Fruit fly (Drosophila melanogaster) whole organism, embryonic: ENCODE measurements around the gene Upf2.

Source experiments
- B-H2 ChIP-seq: fragments of 200-800 bp; sonication (Bioruptor generic); optimal IDR thresholded peaks from 2 replicates; lab custom pipeline; 2018; ENCODE audit warnings: missing biosample characterization, mild to moderate bottlenecking, missing genetic modification characterization
- CG10267 ChIP-seq: fragments of 200-800 bp; sonication (Bioruptor generic); optimal IDR thresholded peaks from 2 replicates; lab custom pipeline; 2018; ENCODE audit warnings: missing biosample characterization, mild to moderate bottlenecking, missing genetic modification characterization, moderate library complexity
- CG10565 ChIP-seq: fragments of 200-800 bp; sonication (Bioruptor generic); optimal IDR thresholded peaks from 3 replicates; lab custom pipeline; 2016; ENCODE audit warnings: missing biosample characterization, mild to moderate bottlenecking, missing genetic modification characterization
- CG12236 ChIP-seq: fragments of 200-800 bp; sonication (Bioruptor generic); optimal IDR thresholded peaks from 2 replicates; lab custom pipeline; 2016; ENCODE audit warnings: missing biosample characterization, missing genetic modification characterization
- CG14667 ChIP-seq: fragments of 200-800 bp; sonication (Bioruptor generic); IDR thresholded peaks from 2 replicates; pipeline ENCODE4 v1.3.6; 2022; ENCODE audit warnings: missing biosample characterization, missing genetic modification characterization
- CG15269 ChIP-seq: fragments of 200-800 bp; sonication (Bioruptor generic); optimal IDR thresholded peaks from 2 replicates; lab custom pipeline; 2018; ENCODE audit warnings: missing biosample characterization, mild to moderate bottlenecking, missing genetic modification characterization, moderate library complexity
- CG17186 ChIP-seq: fragments of 200-800 bp; sonication (Bioruptor generic); optimal IDR thresholded peaks from 3 replicates; lab custom pipeline; 2017; ENCODE audit warnings: missing biosample characterization, missing genetic modification reagents, missing genetic modification characterization
- CG17361 ChIP-seq: fragments of 200-800 bp; sonication (Bioruptor generic); IDR thresholded peaks from 3 replicates; pipeline ENCODE4 v1.3.6; 2022; ENCODE audit warnings: missing biosample characterization, missing genetic modification characterization
- CG18262 ChIP-seq: fragments of 200-800 bp; optimal IDR thresholded peaks from 3 replicates; lab custom pipeline; 2019; ENCODE audit warnings: missing biosample characterization, mild to moderate bottlenecking, missing genetic modification characterization, moderate library complexity
- CG30020 ChIP-seq: fragments of 200-800 bp; optimal IDR thresholded peaks from 2 replicates; lab custom pipeline; 2019; ENCODE audit warnings: missing biosample characterization, mild to moderate bottlenecking, missing genetic modification characterization, moderate library complexity
- CG31388 ChIP-seq: fragments of 200-800 bp; sonication (Bioruptor generic); optimal IDR thresholded peaks from 2 replicates; lab custom pipeline; 2016; ENCODE audit warnings: missing biosample characterization, missing genetic modification characterization
- CG5180 ChIP-seq: fragments of 200-800 bp; sonication (Bioruptor generic); optimal IDR thresholded peaks from 3 replicates; lab custom pipeline; 2017; ENCODE audit warnings: missing biosample characterization, missing genetic modification characterization, mild to moderate bottlenecking, moderate library complexity, missing genetic modification reagents
- CG6654 ChIP-seq: fragments of 200-800 bp; sonication (Bioruptor generic); optimal IDR thresholded peaks from 2 replicates; lab custom pipeline; 2017; ENCODE audit warnings: missing biosample characterization, mild to moderate bottlenecking, missing genetic modification characterization
- CG6765 ChIP-seq: fragments of 200-800 bp; sonication (Bioruptor generic); optimal IDR thresholded peaks from 3 replicates; lab custom pipeline; 2017; ENCODE audit warnings: missing biosample characterization, mild to moderate bottlenecking, missing genetic modification characterization
- CG7271 ChIP-seq: fragments of 200-800 bp; sonication (Bioruptor generic); optimal IDR thresholded peaks from 2 replicates; lab custom pipeline; 2018; ENCODE audit warnings: missing biosample characterization, mild to moderate bottlenecking, missing genetic modification characterization, moderate library complexity
- CG7745 ChIP-seq: fragments of 200-800 bp; sonication (Bioruptor generic); optimal IDR thresholded peaks from 2 replicates; lab custom pipeline; 2018; ENCODE audit warnings: missing biosample characterization, mild to moderate bottlenecking, missing genetic modification characterization, moderate library complexity
- CG9609 ChIP-seq: fragments of 200-800 bp; sonication (Bioruptor generic); optimal IDR thresholded peaks from 3 replicates; lab custom pipeline; 2016; ENCODE audit warnings: missing biosample characterization, missing genetic modification characterization
- CG9876 ChIP-seq: fragments of 200-800 bp; sonication (Bioruptor generic); optimal IDR thresholded peaks from 2 replicates; lab custom pipeline; 2016; ENCODE audit warnings: missing biosample characterization, missing genetic modification characterization
- Camta ChIP-seq: fragments of 200-800 bp; sonication (Bioruptor generic); optimal IDR thresholded peaks from 2 replicates; lab custom pipeline; 2016; ENCODE audit warnings: missing biosample characterization, missing genetic modification characterization
- Deaf1 ChIP-seq: fragments of 200-800 bp; optimal IDR thresholded peaks from 3 replicates; lab custom pipeline; 2019; ENCODE audit warnings: missing biosample characterization, mild to moderate bottlenecking, missing genetic modification characterization, moderate library complexity
- HLHmδ ChIP-seq: fragments of 200-800 bp; sonication (Bioruptor generic); optimal IDR thresholded peaks from 2 replicates; lab custom pipeline; 2018; ENCODE audit warnings: missing biosample characterization, mild to moderate bottlenecking, missing genetic modification characterization, moderate library complexity
- Hr78 ChIP-seq, 2 experiments: fragments of 200-800 bp in 1 of 2; fragments of >200 bp in 1 of 2; sonication (Bioruptor generic) in 1 of 2; optimal IDR thresholded peaks; 2 replicates each; lab custom pipeline; 2017 to 2019; ENCODE audit warnings: missing biosample characterization in 2 of 2, missing genetic modification characterization in 2 of 2, mild to moderate bottlenecking in 1 of 2, moderate library complexity in 1 of 2
- Oli ChIP-seq: fragments of 200-800 bp; sonication (Bioruptor generic); optimal IDR thresholded peaks from 2 replicates; lab custom pipeline; 2018; ENCODE audit warnings: missing biosample characterization, mild to moderate bottlenecking, missing genetic modification characterization, moderate library complexity
- Poxn ChIP-seq: fragments of 200-800 bp; sonication (Bioruptor generic); IDR thresholded peaks from 2 replicates; pipeline ENCODE4 v1.3.6; 2022; ENCODE audit warnings: missing biosample characterization, missing genetic modification characterization
- Scr ChIP-seq: fragments of 200-800 bp; sonication (Bioruptor generic); IDR thresholded peaks from 2 replicates; pipeline ENCODE4 v1.3.6; 2022; ENCODE audit warnings: missing biosample characterization, missing genetic modification characterization; ENCODE audit not compliant: partially characterized antibody
- al ChIP-seq: fragments of 200-800 bp; sonication (Bioruptor generic); IDR thresholded peaks from 2 replicates; pipeline ENCODE4 v1.3.6; 2022; ENCODE audit warnings: missing biosample characterization, missing genetic modification characterization
- bbx ChIP-seq: fragments of 200-800 bp; sonication (Bioruptor generic); IDR thresholded peaks from 2 replicates; pipeline ENCODE4 v1.3.6; 2022; ENCODE audit warnings: missing biosample characterization, missing genetic modification characterization; ENCODE audit not compliant: partially characterized antibody
- bowl ChIP-seq: fragments of 200-800 bp; sonication (Bioruptor generic); IDR thresholded peaks from 2 replicates; pipeline ENCODE4 v1.3.6; 2022; ENCODE audit warnings: missing biosample characterization, missing genetic modification characterization
- chm ChIP-seq: fragments of 200-800 bp; sonication (Bioruptor generic); IDR thresholded peaks from 2 replicates; pipeline ENCODE4 v1.3.6; 2022; ENCODE audit warnings: missing biosample characterization, missing genetic modification characterization
- crol ChIP-seq: fragments of 200-800 bp; sonication (Bioruptor generic); IDR thresholded peaks from 2 replicates; pipeline ENCODE4 v1.3.6; 2022; ENCODE audit warnings: missing biosample characterization, missing genetic modification characterization
- crp ChIP-seq, 2 experiments: fragments of 200-800 bp; sonication (Bioruptor generic); optimal IDR thresholded peaks; 2 replicates in 1 of 2; 3 replicates in 1 of 2; lab custom pipeline; 2017; ENCODE audit warnings: missing biosample characterization in 2 of 2, missing genetic modification characterization in 2 of 2, mild to moderate bottlenecking in 1 of 2, moderate library complexity in 1 of 2
- danr ChIP-seq: fragments of 200-800 bp; sonication (Bioruptor generic); IDR thresholded peaks from 2 replicates; pipeline ENCODE4 v1.3.6; 2022; ENCODE audit warnings: missing biosample characterization, missing genetic modification characterization
- gcm ChIP-seq: fragments of 200-800 bp; sonication (Bioruptor generic); optimal IDR thresholded peaks from 2 replicates; lab custom pipeline; 2019; ENCODE audit warnings: missing biosample characterization, mild to moderate bottlenecking, missing genetic modification characterization, moderate library complexity
- gfzf ChIP-seq: fragments of 200-800 bp; sonication (Bioruptor generic); optimal IDR thresholded peaks from 2 replicates; lab custom pipeline; 2016; ENCODE audit warnings: missing biosample characterization, mild to moderate bottlenecking, missing genetic modification characterization, moderate library complexity
- ind ChIP-seq: fragments of 200-800 bp; sonication (Bioruptor generic); optimal IDR thresholded peaks from 3 replicates; lab custom pipeline; 2016; ENCODE audit warnings: missing biosample characterization, missing genetic modification characterization
- inv ChIP-seq: fragments of 200-800 bp; sonication (Bioruptor generic); IDR thresholded peaks from 2 replicates; pipeline ENCODE4 v1.3.6; 2022; ENCODE audit warnings: missing biosample characterization, missing genetic modification characterization; ENCODE audit not compliant: partially characterized antibody
- klu ChIP-seq: fragments of 200-800 bp; sonication (Bioruptor generic); IDR thresholded peaks from 2 replicates; pipeline ENCODE4 v1.3.6; 2022; ENCODE audit warnings: missing biosample characterization, missing genetic modification characterization
- nerfin-2 ChIP-seq: fragments of 200-800 bp; sonication (Bioruptor generic); IDR thresholded peaks from 2 replicates; pipeline ENCODE4 v1.3.6; 2022; ENCODE audit warnings: missing biosample characterization, missing genetic modification characterization; ENCODE audit not compliant: partially characterized antibody
- prd ChIP-seq, 3 experiments: fragments of >200 bp in 2 of 3; fragments of 200-800 bp in 1 of 3; sonication (Bioruptor generic) in 1 of 3; optimal IDR thresholded peaks in 2 of 3; IDR thresholded peaks in 1 of 3; 2 replicates in 2 of 3; 3 replicates in 1 of 3; pipeline versions ENCODE4 v1.3.6 to Lab custom; 2017 to 2022; ENCODE audit warnings: missing biosample characterization in 1 of 3, missing genetic modification characterization in 1 of 3
- psq ChIP-seq: fragments of 200-800 bp; sonication (Bioruptor generic); optimal IDR thresholded peaks from 2 replicates; lab custom pipeline; 2017; ENCODE audit warnings: missing biosample characterization, missing genetic modification characterization
- pzg ChIP-seq: fragments of 200-800 bp; sonication (Bioruptor generic); optimal IDR thresholded peaks from 3 replicates; lab custom pipeline; 2018; ENCODE audit warnings: missing biosample characterization, mild to moderate bottlenecking, missing genetic modification characterization, moderate library complexity
- schlank ChIP-seq: fragments of 200-800 bp; sonication (Bioruptor generic); optimal IDR thresholded peaks from 2 replicates; lab custom pipeline; 2018; ENCODE audit warnings: missing biosample characterization, mild to moderate bottlenecking, missing genetic modification characterization
- sd ChIP-seq: fragments of 200-800 bp; sonication (Bioruptor generic); optimal IDR thresholded peaks from 3 replicates; lab custom pipeline; 2018; ENCODE audit warnings: missing biosample characterization, mild to moderate bottlenecking, missing genetic modification characterization, moderate library complexity
- so ChIP-seq: fragments of 200-800 bp; sonication (Bioruptor generic); IDR thresholded peaks from 3 replicates; pipeline ENCODE4 v1.3.6; 2022; ENCODE audit warnings: missing biosample characterization, missing genetic modification characterization
- stc ChIP-seq: fragments of 200-800 bp; sonication (Bioruptor generic); IDR thresholded peaks from 2 replicates; pipeline ENCODE4 v1.3.6; 2022; ENCODE audit warnings: missing biosample characterization, missing genetic modification characterization
- toy ChIP-seq: fragments of 200-800 bp; sonication (Bioruptor generic); IDR thresholded peaks from 2 replicates; pipeline ENCODE4 v1.3.6; 2022; ENCODE audit warnings: missing biosample characterization, missing genetic modification characterization
- wdn ChIP-seq: fragments of 200-800 bp; sonication (Bioruptor generic); IDR thresholded peaks from 2 replicates; pipeline ENCODE4 v1.3.6; 2022; ENCODE audit warnings: missing biosample characterization, missing genetic modification characterization
- zfh2 ChIP-seq: fragments of 200-800 bp; sonication (Bioruptor generic); optimal IDR thresholded peaks from 2 replicates; lab custom pipeline; 2016; ENCODE audit warnings: missing biosample characterization, missing genetic modification characterization

Upf2 gene

dm6 chrX:8101479-8102198, 26.4 kb upstream of the Upf2 start, which contains the start of gene CG2258 (continued):
- TF ChIP-seq pzg (peak; percentile 31), al (GFP tag; lab: Robert Waterston, UW) (peak; percentile 77), nerfin-2 (GFP tag; lab: Robert Waterston, UW) (no peak), toy (GFP tag; lab: Robert Waterston, UW) (peak; percentile 73), CG12236 (peak; percentile 15), bowl (GFP tag; lab: Robert Waterston, UW) (peak; percentile 68; the same call in 1 of the 2 replicates), Hr78 (GFP tag; optimal IDR thresholded peaks at IDR 0.05; lab: Kevin White, UChicago) (peak in 1 of 2 experiments; percentile 63), CG10267 (tag; lab: Kevin White, UChicago) (peak; percentile 74), CG7271 (tag; lab: Kevin White, UChicago) (no peak), stc (GFP tag; lab: Robert Waterston, UW) (peak; percentile 84), Deaf1 (tag; lab: Kevin White, UChicago) (peak; percentile 60), gfzf (GFP tag; lab: Kevin White, UChicago) (peak; percentile 8), danr (peak; percentile 83), Scr (GFP tag; lab: Robert Waterston, UW) (peak; percentile 49), CG9876 (GFP tag; lab: Kevin White, UChicago) (peak; percentile 38), HLHmδ (no peak), CG6654 (GFP tag; lab: Kevin White, UChicago) (peak; percentile 71), schlank (tag; lab: Kevin White, UChicago) (peak; percentile 59), sd (tag; lab: Kevin White, UChicago) (peak; percentile 59), bbx (GFP tag; lab: Robert Waterston, UW) (peak; percentile 20; the same call in 1 of the 2 replicates), klu (GFP tag; lab: Robert Waterston, UW) (peak; percentile 68), CG31388 (GFP tag; lab: Kevin White, UChicago) (peak; percentile 68), wdn (peak; percentile 63; the same call in 1 of the 2 replicates), CG6765 (peak; percentile 69), zfh2 (GFP tag; lab: Kevin White, UChicago) (peak; percentile 47), CG30020 (no peak), prd (optimal IDR thresholded peaks at IDR 0.05; lab: Kevin White, UChicago) (no peak), prd (GFP tag; IDR thresholded peaks at IDR 0.05; lab: Robert Waterston, UW) (peak; percentile 86), CG5180 (GFP tag; lab: Kevin White, UChicago) (peak; percentile 64), crp (GFP tag; optimal IDR thresholded peaks at IDR 0.05; lab: Kevin White, UChicago) (peak in 1 of 2 experiments; percentile 12), CG10565 (no peak), CG7745 (no peak), chm (GFP tag; lab: Robert Waterston, UW) (peak; percentile 82), CG17361 (GFP tag; lab: Robert Waterston, UW) (peak; percentile 84), CG14667 (peak; percentile 85), psq (GFP tag; lab: Kevin White, UChicago) (peak; percentile 24), CG9609 (GFP tag; lab: Kevin White, UChicago) (peak; percentile 75), inv (GFP tag; lab: Robert Waterston, UW) (no peak), gcm (GFP tag; lab: Kevin White, UChicago) (peak; percentile 70), CG15269 (tag; lab: Kevin White, UChicago) (peak; percentile 91), Camta (GFP tag; lab: Kevin White, UChicago) (no peak), crol (peak; percentile 53), Poxn (GFP tag; lab: Robert Waterston, UW) (peak; percentile 37; the same call in 1 of the 2 replicates), so (GFP tag; lab: Robert Waterston, UW) (peak; percentile 68; the same call in 1 of the 3 replicates), CG18262 (tag; lab: Kevin White, UChicago) (peak; percentile 86), B-H2 (peak; percentile 54), CG17186 (no peak), ind (GFP tag; lab: Kevin White, UChicago) (peak; percentile 87), Oli (peak; percentile 88)
